Fruit fly (Drosophila melanogaster) whole organism, embryonic: ENCODE data around the gene CG17803.

Source experiments
- Antp ChIP-seq: fragments of 200-800 bp; sonication (Bioruptor generic); optimal IDR thresholded peaks from 3 replicates; lab custom pipeline; 2016; ENCODE audit warnings: missing biosample characterization, missing genetic modification characterization
- BtbVII ChIP-seq: fragments of 200-800 bp; sonication (Bioruptor generic); optimal IDR thresholded peaks from 3 replicates; lab custom pipeline; 2017; ENCODE audit warnings: missing biosample characterization, mild to moderate bottlenecking, missing genetic modification characterization
- C15 ChIP-seq: fragments of 200-800 bp; sonication (Bioruptor generic); IDR thresholded peaks from 3 replicates; pipeline ENCODE4 v1.3.6; 2022; ENCODE audit warnings: missing biosample characterization, missing genetic modification characterization
- CG10321 ChIP-seq: fragments of 200-800 bp; sonication (Bioruptor generic); IDR thresholded peaks from 2 replicates; pipeline ENCODE4 v1.3.6; 2022; ENCODE audit warnings: missing biosample characterization, missing genetic modification characterization
- CG10366 ChIP-seq: fragments of 200-800 bp; sonication (Bioruptor generic); IDR thresholded peaks from 2 replicates; pipeline ENCODE4 v1.3.6; 2022; ENCODE audit warnings: missing biosample characterization, missing genetic modification characterization
- CG12744 ChIP-seq: fragments of 200-800 bp; sonication (Bioruptor generic); optimal IDR thresholded peaks from 2 replicates; lab custom pipeline; 2016; ENCODE audit warnings: missing biosample characterization, missing genetic modification characterization
- CG13123 ChIP-seq: fragments of 200-800 bp; sonication (Bioruptor generic); optimal IDR thresholded peaks from 2 replicates; lab custom pipeline; 2016; ENCODE audit warnings: missing biosample characterization, missing genetic modification characterization
- CG13296 ChIP-seq: fragments of 200-800 bp; sonication (Bioruptor generic); optimal IDR thresholded peaks from 3 replicates; lab custom pipeline; 2018; ENCODE audit warnings: missing biosample characterization, mild to moderate bottlenecking, missing genetic modification characterization
- CG14014 ChIP-seq: fragments of 200-800 bp; sonication (Bioruptor generic); IDR thresholded peaks from 2 replicates; pipeline ENCODE4 v1.3.6; 2022; ENCODE audit warnings: missing biosample characterization, missing genetic modification characterization
- CG1529 ChIP-seq: fragments of 200-800 bp; sonication (Bioruptor generic); optimal IDR thresholded peaks from 3 replicates; lab custom pipeline; 2018; ENCODE audit warnings: missing biosample characterization, missing genetic modification characterization
- CG17186 ChIP-seq: fragments of 200-800 bp; sonication (Bioruptor generic); optimal IDR thresholded peaks from 3 replicates; lab custom pipeline; 2017; ENCODE audit warnings: missing biosample characterization, missing genetic modification reagents, missing genetic modification characterization
- CG18764 ChIP-seq: fragments of 200-800 bp; sonication (Bioruptor generic); optimal IDR thresholded peaks from 3 replicates; lab custom pipeline; 2016; ENCODE audit warnings: missing biosample characterization, missing genetic modification characterization
- CG2129 ChIP-seq: fragments of 200-800 bp; sonication (Bioruptor generic); IDR thresholded peaks from 2 replicates; pipeline ENCODE4 v1.3.6; 2022; ENCODE audit warnings: missing biosample characterization, missing genetic modification characterization; ENCODE audit not compliant: partially characterized antibody
- CG30403 ChIP-seq: fragments of 200-800 bp; sonication (Bioruptor generic); optimal IDR thresholded peaks from 3 replicates; lab custom pipeline; 2016; ENCODE audit warnings: missing biosample characterization, missing genetic modification characterization
- CG31224 ChIP-seq: fragments of 200-800 bp; sonication (Bioruptor generic); IDR thresholded peaks from 2 replicates; pipeline ENCODE4 v1.3.6; 2022; ENCODE audit warnings: missing biosample characterization, missing genetic modification characterization
- CG4820 ChIP-seq: fragments of 200-800 bp; sonication (Bioruptor generic); optimal IDR thresholded peaks from 3 replicates; lab custom pipeline; 2016; ENCODE audit warnings: missing biosample characterization, missing genetic modification characterization
- CG7556 ChIP-seq: fragments of 200-800 bp; sonication (Bioruptor generic); optimal IDR thresholded peaks from 2 replicates; lab custom pipeline; 2017; ENCODE audit warnings: missing biosample characterization, mild to moderate bottlenecking, missing genetic modification characterization
- CG7963 ChIP-seq: fragments of 200-800 bp; sonication (Bioruptor generic); IDR thresholded peaks from 3 replicates; pipeline ENCODE4 v1.3.6; 2022; ENCODE audit warnings: missing biosample characterization, missing genetic modification characterization; ENCODE audit not compliant: partially characterized antibody
- CG9215 ChIP-seq: fragments of 200-800 bp; sonication (Bioruptor generic); IDR thresholded peaks from 2 replicates; pipeline ENCODE4 v1.3.6; 2022; ENCODE audit warnings: missing biosample characterization, missing genetic modification characterization
- CkIIα-i1 ChIP-seq: fragments of 200-800 bp; sonication (Bioruptor generic); IDR thresholded peaks from 2 replicates; pipeline ENCODE4 v1.3.6; 2022; ENCODE audit warnings: missing biosample characterization, missing genetic modification characterization
- Dad ChIP-seq: fragments of 200-800 bp; sonication (Bioruptor generic); optimal IDR thresholded peaks from 3 replicates; lab custom pipeline; 2016; ENCODE audit warnings: missing biosample characterization, missing genetic modification characterization
- Deaf1 ChIP-seq: fragments of 200-800 bp; optimal IDR thresholded peaks from 3 replicates; lab custom pipeline; 2019; ENCODE audit warnings: missing biosample characterization, mild to moderate bottlenecking, missing genetic modification characterization, moderate library complexity
- Dll ChIP-seq: fragments of 200-800 bp; sonication (Bioruptor generic); IDR thresholded peaks from 4 replicates; pipeline ENCODE4 v1.3.6; 2022; ENCODE audit warnings: missing biosample characterization, missing genetic modification characterization; ENCODE audit not compliant: partially characterized antibody
- E2f1 ChIP-seq: fragments of 200-800 bp; sonication (Bioruptor generic); IDR thresholded peaks from 2 replicates; pipeline ENCODE4 v1.3.6; 2022; ENCODE audit warnings: missing biosample characterization, missing genetic modification characterization
- Ets97D ChIP-seq: fragments of 200-800 bp; sonication (Bioruptor generic); optimal IDR thresholded peaks from 3 replicates; lab custom pipeline; 2016; ENCODE audit warnings: missing biosample characterization, missing genetic modification characterization
- Fer2 ChIP-seq: fragments of 200-800 bp; sonication (Bioruptor generic); optimal IDR thresholded peaks from 2 replicates; lab custom pipeline; 2018; ENCODE audit warnings: missing biosample characterization, mild to moderate bottlenecking, missing genetic modification characterization, moderate library complexity
- Oli ChIP-seq: fragments of 200-800 bp; sonication (Bioruptor generic); optimal IDR thresholded peaks from 2 replicates; lab custom pipeline; 2018; ENCODE audit warnings: missing biosample characterization, mild to moderate bottlenecking, missing genetic modification characterization, moderate library complexity
- Opbp ChIP-seq: fragments of 200-800 bp; sonication (Bioruptor generic); IDR thresholded peaks from 3 replicates; pipeline ENCODE4 v1.3.6; 2022; ENCODE audit warnings: missing biosample characterization, missing genetic modification characterization; ENCODE audit not compliant: partially characterized antibody
- Ravus ChIP-seq: fragments of 200-800 bp; sonication (Bioruptor generic); IDR thresholded peaks from 2 replicates; pipeline ENCODE4 v1.3.6; 2022; ENCODE audit warnings: missing biosample characterization, missing genetic modification characterization
- ash1 ChIP-seq: fragments of 200-800 bp; sonication (Bioruptor generic); optimal IDR thresholded peaks from 2 replicates; lab custom pipeline; 2018; ENCODE audit warnings: missing biosample characterization, mild to moderate bottlenecking, missing genetic modification characterization
- br ChIP-seq: fragments of >200 bp; optimal IDR thresholded peaks from 2 replicates; lab custom pipeline; 2017
- chif ChIP-seq, 2 experiments: fragments of 200-800 bp; sonication (Bioruptor generic); optimal IDR thresholded peaks; 3 replicates each; lab custom pipeline; 2016; ENCODE audit warnings: missing biosample characterization in 2 of 2, missing genetic modification characterization in 2 of 2
- corto ChIP-seq: fragments of 200-800 bp; sonication (Bioruptor generic); optimal IDR thresholded peaks from 2 replicates; lab custom pipeline; 2016; ENCODE audit warnings: missing biosample characterization, mild to moderate bottlenecking, missing genetic modification characterization, moderate library complexity
- dati ChIP-seq: fragments of 200-800 bp; sonication (Bioruptor generic); IDR thresholded peaks from 2 replicates; pipeline ENCODE4 v1.3.6; 2022; ENCODE audit warnings: missing biosample characterization, missing genetic modification characterization
- dimm ChIP-seq: fragments of 200-800 bp; sonication (Bioruptor generic); IDR thresholded peaks from 2 replicates; pipeline ENCODE4 v1.3.6; 2022; ENCODE audit warnings: missing biosample characterization, missing genetic modification characterization
- eve ChIP-seq, 2 experiments: fragments of >200 bp; optimal IDR thresholded peaks; 2 replicates each; lab custom pipeline; 2017; ENCODE audit warnings: missing biosample characterization in 2 of 2, missing genetic modification characterization in 2 of 2
- fru ChIP-seq: fragments of >200 bp; optimal IDR thresholded peaks from 2 replicates; lab custom pipeline; 2017
- gro ChIP-seq: fragments of 200-800 bp; sonication (Bioruptor generic); optimal IDR thresholded peaks from 2 replicates; lab custom pipeline; 2016; ENCODE audit warnings: missing biosample characterization, missing genetic modification characterization
- hkb ChIP-seq, 2 experiments: fragments of 200-800 bp in 1 of 2; fragments of >200 bp in 1 of 2; sonication (Bioruptor generic) in 1 of 2; IDR thresholded peaks in 1 of 2; optimal IDR thresholded peaks in 1 of 2; 2 replicates each; pipeline versions ENCODE4 v1.3.6 to Lab custom; 2017 to 2022; ENCODE audit warnings: missing biosample characterization in 1 of 2, missing genetic modification characterization in 1 of 2
- lab ChIP-seq: fragments of 200-800 bp; sonication (Bioruptor generic); optimal IDR thresholded peaks from 3 replicates; lab custom pipeline; 2017; ENCODE audit warnings: missing biosample characterization, missing genetic modification characterization, mild to moderate bottlenecking, moderate library complexity, missing genetic modification reagents
- lbe ChIP-seq: fragments of 200-800 bp; sonication (Bioruptor generic); optimal IDR thresholded peaks from 2 replicates; lab custom pipeline; 2016; ENCODE audit warnings: missing biosample characterization, mild to moderate bottlenecking, missing genetic modification characterization
- org-1 ChIP-seq: fragments of 200-800 bp; sonication (Bioruptor generic); optimal IDR thresholded peaks from 2 replicates; lab custom pipeline; 2017; ENCODE audit warnings: missing biosample characterization, missing genetic modification characterization
- p53 ChIP-seq: fragments of 200-800 bp; sonication (Bioruptor generic); optimal IDR thresholded peaks from 2 replicates; lab custom pipeline; 2016; ENCODE audit warnings: missing biosample characterization, missing genetic modification characterization
- phol ChIP-seq: fragments of 200-800 bp; sonication (Bioruptor generic); optimal IDR thresholded peaks from 3 replicates; lab custom pipeline; 2018; ENCODE audit warnings: missing biosample characterization, mild to moderate bottlenecking, missing genetic modification characterization, moderate library complexity
- pros ChIP-seq: fragments of 200-800 bp; sonication (Bioruptor generic); optimal IDR thresholded peaks from 3 replicates; lab custom pipeline; 2019; ENCODE audit warnings: missing biosample characterization, mild to moderate bottlenecking, missing genetic modification characterization, moderate library complexity
- sc ChIP-seq, 3 experiments: fragments of >200 bp in 2 of 3; fragments of 200-800 bp in 1 of 3; sonication (Bioruptor generic) in 1 of 3; optimal IDR thresholded peaks; 2 replicates in 2 of 3; 3 replicates in 1 of 3; lab custom pipeline; 2017; ENCODE audit warnings: mild to moderate bottlenecking in 1 of 3, missing biosample characterization in 1 of 3, missing genetic modification characterization in 1 of 3, missing genetic modification reagents in 1 of 3
- tap ChIP-seq: fragments of 200-800 bp; optimal IDR thresholded peaks from 3 replicates; lab custom pipeline; 2019; ENCODE audit warnings: missing biosample characterization, mild to moderate bottlenecking, missing genetic modification characterization, moderate library complexity
- toy ChIP-seq: fragments of 200-800 bp; sonication (Bioruptor generic); IDR thresholded peaks from 2 replicates; pipeline ENCODE4 v1.3.6; 2022; ENCODE audit warnings: missing biosample characterization, missing genetic modification characterization
- unpg ChIP-seq: fragments of 200-800 bp; sonication (Bioruptor generic); optimal IDR thresholded peaks from 3 replicates; lab custom pipeline; 2018; ENCODE audit warnings: missing biosample characterization, mild to moderate bottlenecking, missing genetic modification characterization, moderate library complexity
- yki ChIP-seq: fragments of >200 bp; optimal IDR thresholded peaks from 3 replicates; lab custom pipeline; 2018
- zen ChIP-seq: fragments of 200-800 bp; sonication (Bioruptor generic); optimal IDR thresholded peaks from 3 replicates; lab custom pipeline; 2018; ENCODE audit warnings: missing biosample characterization, mild to moderate bottlenecking, missing genetic modification characterization, moderate library complexity

Gene CG17803

DNA sequence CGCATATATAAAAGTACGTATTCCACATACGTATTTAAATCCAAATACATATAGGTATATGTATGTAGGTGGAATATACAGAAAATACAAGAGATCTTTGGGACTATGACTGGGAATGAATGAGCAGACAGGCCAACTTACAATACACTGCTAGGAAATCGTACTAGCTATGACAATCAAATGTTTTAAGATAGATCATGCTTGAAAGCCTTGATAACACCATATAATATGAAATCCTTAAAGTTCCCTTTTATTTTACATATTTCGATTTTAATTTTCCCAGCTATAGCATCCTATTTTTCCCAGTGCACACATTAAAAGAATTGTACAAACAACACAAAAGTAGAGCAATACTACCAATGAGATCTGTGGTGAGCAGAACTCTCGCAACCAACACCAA is 19.9 kb downstream of the CG17803 start (continued):
- TF ChIP-seq Oli (tag; lab: Kevin White, UChicago) (peak; percentile 79), BtbVII (GFP tag; lab: Kevin White, UChicago) (peak; percentile 64), CG30403 (peak; percentile 83), gro (peak; percentile 85), Antp (peak; percentile 84), eve (GFP tag; optimal IDR thresholded peaks at IDR 0.05; lab: Kevin White, UChicago) (no peak), Dad (GFP tag; lab: Kevin White, UChicago) (peak; percentile 66), ash1 (GFP tag; lab: Kevin White, UChicago) (no peak), unpg (GFP tag; lab: Kevin White, UChicago) (peak; percentile 89), Ets97D (GFP tag; lab: Kevin White, UChicago) (peak; percentile 38), p53 (GFP tag; lab: Kevin White, UChicago) (peak; percentile 44), CG9215 (GFP tag; lab: Robert Waterston, UW) (peak; percentile 82), CG7556 (GFP tag; lab: Kevin White, UChicago) (peak; percentile 77), E2f1 (GFP tag; lab: Robert Waterston, UW) (peak; percentile 86), br (lab: Kevin White, UChicago) (no peak), sc (optimal IDR thresholded peaks at IDR 0.05; lab: Kevin White, UChicago) (no peak), sc (GFP tag; optimal IDR thresholded peaks at IDR 0.05; lab: Kevin White, UChicago) (peak; percentile 15), dimm (GFP tag; lab: Robert Waterston, UW) (0 out of 2 replicates have a peak, but pooled peaks have one; percentile 23), Fer2 (tag; lab: Kevin White, UChicago) (peak; percentile 87), CG4820 (GFP tag; lab: Kevin White, UChicago) (peak; percentile 84), CG13123 (GFP tag; lab: Kevin White, UChicago) (no peak), org-1 (GFP tag; lab: Kevin White, UChicago) (peak; percentile 69), CG14014 (GFP tag; lab: Robert Waterston, UW) (peak; percentile 74), lab (peak; percentile 76), CG31224 (peak; percentile 87), CG12744 (GFP tag; lab: Kevin White, UChicago) (peak; percentile 42), toy (GFP tag; lab: Robert Waterston, UW) (peak; percentile 48; the same call in 1 of the 2 replicates), hkb (optimal IDR thresholded peaks at IDR 0.05; lab: Kevin White, UChicago) (no peak), hkb (GFP tag; IDR thresholded peaks at IDR 0.05; lab: Robert Waterston, UW) (peak; percentile 87), CG13296 (peak; percentile 80), Ravus (peak; percentile 54), dati (peak; percentile 62; the same call in 1 of the 2 replicates), CG1529 (GFP tag; lab: Kevin White, UChicago) (peak; percentile 53), zen (tag; lab: Kevin White, UChicago) (no peak), Dll (GFP tag; lab: Robert Waterston, UW) (no peak), pros (GFP tag; lab: Kevin White, UChicago) (no peak), yki (lab: Kevin White, UChicago) (no peak), CG10366 (GFP tag; lab: Robert Waterston, UW) (peak; percentile 80), C15 (GFP tag; lab: Robert Waterston, UW) (peak; percentile 47; the same call in 1 of the 3 replicates), Deaf1 (tag; lab: Kevin White, UChicago) (peak; percentile 38), CG18764 (GFP tag; lab: Kevin White, UChicago) (peak; percentile 49), Opbp (no peak), tap (tag; lab: Kevin White, UChicago) (peak; percentile 86), CG17186 (GFP tag; lab: Kevin White, UChicago) (no peak), corto (GFP tag; lab: Kevin White, UChicago) (no peak), CG10321 (GFP tag; lab: Robert Waterston, UW) (peak; percentile 57), CG7963 (GFP tag; lab: Robert Waterston, UW) (no peak), CG2129 (GFP tag; lab: Robert Waterston, UW) (no peak), lbe (GFP tag; lab: Kevin White, UChicago) (no peak), phol (tag; lab: Kevin White, UChicago) (peak; percentile 82), CkIIα-i1 (GFP tag; lab: Robert Waterston, UW) (peak; percentile 54; the same call in 1 of the 2 replicates), chif (GFP tag; optimal IDR thresholded peaks at IDR 0.05; lab: Kevin White, UChicago) (peak; percentile 45 to 60), fru (lab: Kevin White, UChicago) (no peak)
